Fruit fly (Drosophila melanogaster) whole organism, prepupa: ENCODE results near the gene tipE.
A peak's percentile ranks its signal among the peaks of the same experiment; 100 is the strongest.

ENCODE experiments used
- CG10631 ChIP-seq: fragments of 200-800 bp; sonication (Bioruptor generic); optimal IDR thresholded peaks from 2 replicates; lab custom pipeline; 2016; ENCODE audit warnings: missing biosample characterization, missing genetic modification characterization
- CG11902 ChIP-seq: fragments of 200-800 bp; sonication (Bioruptor generic); optimal IDR thresholded peaks from 3 replicates; lab custom pipeline; 2016; ENCODE audit warnings: missing biosample characterization, missing genetic modification characterization
- CG6854 ChIP-seq: fragments of 200-800 bp; sonication (Bioruptor generic); optimal IDR thresholded peaks from 2 replicates; lab custom pipeline; 2017; ENCODE audit warnings: missing biosample characterization, mild to moderate bottlenecking, missing genetic modification characterization
- CG7368 ChIP-seq: fragments of 200-800 bp; sonication (Bioruptor generic); optimal IDR thresholded peaks from 3 replicates; lab custom pipeline; 2016; ENCODE audit warnings: missing biosample characterization, missing genetic modification characterization
- Eip75B ChIP-seq: fragments of 200-800 bp; sonication (Bioruptor generic); optimal IDR thresholded peaks from 3 replicates; lab custom pipeline; 2016; ENCODE audit warnings: missing biosample characterization, missing genetic modification characterization
- Hr38 ChIP-seq: sonication (Bioruptor generic); optimal IDR thresholded peaks from 2 replicates; lab custom pipeline; 2016; ENCODE audit warnings: missing biosample characterization, missing genetic modification characterization
- Hr4 ChIP-seq: fragments of 200-800 bp; sonication (Bioruptor generic); optimal IDR thresholded peaks from 3 replicates; lab custom pipeline; 2016; ENCODE audit warnings: missing biosample characterization, missing genetic modification characterization
- Met ChIP-seq: fragments of 200-800 bp; sonication (Bioruptor generic); optimal IDR thresholded peaks from 3 replicates; lab custom pipeline; 2016; ENCODE audit warnings: missing biosample characterization, missing genetic modification characterization
- OdsH ChIP-seq: fragments of 200-800 bp; sonication (Bioruptor generic); optimal IDR thresholded peaks from 3 replicates; lab custom pipeline; 2016; ENCODE audit warnings: missing biosample characterization, missing genetic modification characterization
- acj6 ChIP-seq: fragments of 200-800 bp; sonication (Bioruptor generic); optimal IDR thresholded peaks from 3 replicates; lab custom pipeline; 2016; ENCODE audit warnings: missing biosample characterization, missing genetic modification characterization
- esn ChIP-seq: fragments of 200-800 bp; sonication (Bioruptor generic); optimal IDR thresholded peaks from 2 replicates; lab custom pipeline; 2016; ENCODE audit warnings: missing biosample characterization, mild to moderate bottlenecking, missing genetic modification characterization, moderate library complexity
- fd59A ChIP-seq: fragments of 200-800 bp; sonication (Bioruptor generic); optimal IDR thresholded peaks from 2 replicates; lab custom pipeline; 2017; ENCODE audit warnings: missing biosample characterization, mild to moderate bottlenecking, missing genetic modification characterization, missing genetic modification reagents
- net ChIP-seq: fragments of 200-800 bp; sonication (Bioruptor generic); optimal IDR thresholded peaks from 3 replicates; lab custom pipeline; 2016; ENCODE audit warnings: missing biosample characterization, missing genetic modification characterization
- pdm3 ChIP-seq: fragments of 200-800 bp; sonication (Bioruptor generic); optimal IDR thresholded peaks from 3 replicates; lab custom pipeline; 2016; ENCODE audit warnings: missing biosample characterization, missing genetic modification characterization

DNA sequence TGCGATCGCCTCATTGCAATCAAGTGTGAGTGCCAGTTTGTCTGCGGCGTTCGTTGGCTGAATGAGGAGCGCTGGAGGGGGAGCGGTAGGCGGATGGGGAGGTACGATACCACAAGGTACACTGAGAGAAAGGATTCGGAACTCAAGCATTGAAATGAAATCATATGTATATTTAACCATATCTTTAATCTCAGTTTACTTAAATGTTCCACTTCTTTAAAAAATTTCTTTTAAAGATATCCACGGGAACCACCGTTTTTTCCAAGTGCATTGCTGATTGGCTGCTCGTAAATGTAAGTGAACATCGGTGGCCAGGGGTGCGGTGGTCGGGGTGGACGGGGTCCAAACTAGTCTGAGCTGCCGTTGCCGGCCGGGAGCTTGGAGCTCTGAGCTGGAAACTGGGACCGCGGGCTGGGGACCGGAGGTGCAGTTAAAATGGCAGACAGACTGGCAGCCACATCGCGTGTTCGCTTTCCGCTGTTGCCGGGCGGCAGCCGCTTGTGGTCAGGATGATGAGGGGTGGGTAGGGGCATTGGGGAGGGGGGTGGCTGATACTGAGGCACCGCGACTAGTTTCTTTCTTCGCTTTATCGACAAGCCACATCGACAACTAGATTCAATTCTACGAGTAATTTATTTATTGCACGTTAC is 40.0 kb downstream of the tipE start:
- TF ChIP-seq Eip75B (GFP tag; lab: Kevin White, UChicago) (peak; percentile 99), Hr4 (GFP tag; lab: Kevin White, UChicago) (peak; percentile 99), OdsH (GFP tag; lab: Kevin White, UChicago) (peak; percentile 98), Met (GFP tag; lab: Kevin White, UChicago) (peak; percentile 97), net (GFP tag; lab: Kevin White, UChicago) (peak; percentile 98), fd59A (GFP tag; lab: Kevin White, UChicago) (peak; percentile 99), CG6854 (GFP tag; lab: Kevin White, UChicago) (peak; percentile 89), CG10631 (GFP tag; lab: Kevin White, UChicago) (peak; percentile 99), esn (GFP tag; lab: Kevin White, UChicago) (peak; percentile 98), acj6 (GFP tag; lab: Kevin White, UChicago) (peak; percentile 98), CG11902 (GFP tag; lab: Kevin White, UChicago) (peak; percentile 97), Hr38 (peak; percentile 87), pdm3 (GFP tag; lab: Kevin White, UChicago) (peak; percentile 98), CG7368 (GFP tag; lab: Kevin White, UChicago) (peak; percentile 98)
